Worm (Caenorhabditis elegans) whole organism, late embryonic: ENCODE measurements around the gene fbxa-164.

Source experiments
- K02D7.2 ChIP-seq: sonication (generic microtip); optimal IDR thresholded peaks from 2 replicates; lab custom pipeline; 2017; ENCODE audit warnings: mild to moderate bottlenecking, missing genetic modification characterization, missing compliant biosample characterization
- ceh-30 ChIP-seq: fragments of 150-350 bp; optimal IDR thresholded peaks from 2 replicates; lab custom pipeline; 2014; ENCODE audit warnings: missing biosample characterization, missing genetic modification characterization
- ceh-31 ChIP-seq: sonication (generic microtip); optimal IDR thresholded peaks from 2 replicates; lab custom pipeline; 2016; ENCODE audit warnings: missing genetic modification characterization, missing compliant biosample characterization
- fkh-10 ChIP-seq: fragments of 150-350 bp; optimal IDR thresholded peaks from 2 replicates; lab custom pipeline; 2014; ENCODE audit warnings: missing biosample characterization, missing genetic modification reagents, missing genetic modification characterization
- hlh-8 ChIP-seq: sonication (generic microtip); optimal IDR thresholded peaks from 2 replicates; lab custom pipeline; 2016; ENCODE audit warnings: missing genotype, missing genetic modification characterization, missing compliant biosample characterization
- pqm-1 ChIP-seq: sonication (generic microtip); optimal IDR thresholded peaks from 2 replicates; lab custom pipeline; 2016; ENCODE audit warnings: missing genetic modification characterization, missing compliant biosample characterization
- rnt-1 ChIP-seq: sonication (generic microtip); optimal IDR thresholded peaks from 2 replicates; lab custom pipeline; 2016; ENCODE audit warnings: missing genetic modification characterization, missing compliant biosample characterization
- sdc-2 ChIP-seq: sonication (generic microtip); optimal IDR thresholded peaks from 2 replicates; lab custom pipeline; 2016; ENCODE audit warnings: missing genotype, missing genetic modification characterization, missing compliant biosample characterization
- zip-5 ChIP-seq: sonication (generic microtip); optimal IDR thresholded peaks from 2 replicates; lab custom pipeline; 2016; ENCODE audit warnings: missing genetic modification characterization, missing compliant biosample characterization

DNA sequence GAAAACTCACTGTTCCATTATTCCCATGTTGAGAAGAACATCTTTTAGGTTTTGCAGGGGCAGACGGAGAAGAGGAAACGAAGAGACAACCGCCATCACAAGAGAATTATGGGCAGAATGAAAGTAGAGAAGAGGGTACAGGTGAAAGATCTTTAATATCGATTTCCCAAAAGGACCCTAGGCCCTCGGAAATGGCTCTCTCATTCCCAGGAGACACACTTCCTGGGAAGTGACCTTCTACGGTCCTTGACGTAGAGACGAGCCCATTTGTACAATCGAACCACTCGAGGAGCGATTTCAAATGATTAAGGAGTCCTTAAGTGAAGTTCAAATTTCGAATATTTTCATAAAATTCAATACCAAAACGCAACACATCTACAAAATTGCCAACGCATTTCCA, 42.8 kb downstream of the fbxa-164 start, which contains the start of gene fbxb-46:
- TF ChIP-seq K02D7.2 (no peak), pqm-1 (no peak), zip-5 (tag; lab: Kevin White, UChicago) (no peak), rnt-1 (tag; lab: Kevin White, UChicago) (no peak), hlh-8 (tag; lab: Kevin White, UChicago) (no peak), sdc-2 (no peak), ceh-30 (tag; lab: Kevin White, UChicago) (no peak), fkh-10 (GFP tag; lab: Kevin White, UChicago) (no peak), ceh-31 (tag; lab: Kevin White, UChicago) (no peak)
